Fruit fly (Drosophila melanogaster) whole organism, wandering third instar larva: ENCODE measurements around the gene HIP-R.

ENCODE experiments used
- Abd-B ChIP-seq: fragments of >200 bp; optimal IDR thresholded peaks from 2 replicates; lab custom pipeline; 2017; ENCODE audit warnings: missing biosample characterization, missing genetic modification characterization
- GATAd ChIP-seq: sonication (Bioruptor generic); optimal IDR thresholded peaks from 2 replicates; lab custom pipeline; 2016; ENCODE audit warnings: missing biosample characterization, missing genetic modification characterization
- OdsH ChIP-seq: fragments of 200-800 bp; sonication (Bioruptor generic); optimal IDR thresholded peaks from 2 replicates; lab custom pipeline; 2016; ENCODE audit warnings: missing biosample characterization, mild to moderate bottlenecking, missing genetic modification characterization
- Sp1 ChIP-seq: fragments of 200-800 bp; sonication (Bioruptor generic); optimal IDR thresholded peaks from 3 replicates; lab custom pipeline; 2019; ENCODE audit warnings: missing biosample characterization, mild to moderate bottlenecking, missing genetic modification characterization, moderate library complexity
- brk ChIP-seq: fragments of 200-800 bp; sonication (Bioruptor generic); optimal IDR thresholded peaks from 2 replicates; lab custom pipeline; 2016; ENCODE audit warnings: missing biosample characterization, mild to moderate bottlenecking, missing genetic modification characterization
- dsf ChIP-seq: sonication (Bioruptor generic); optimal IDR thresholded peaks from 2 replicates; lab custom pipeline; 2016; ENCODE audit warnings: missing biosample characterization, missing genetic modification characterization, borderline replicate concordance
- foxo ChIP-seq, 2 experiments: fragments of 200-800 bp; sonication (Bioruptor generic); optimal IDR thresholded peaks; 2 replicates in 1 of 2; 3 replicates in 1 of 2; lab custom pipeline; 2016 to 2017; ENCODE audit warnings: missing biosample characterization in 2 of 2, missing genetic modification characterization in 2 of 2
- fru ChIP-seq: fragments of 200-800 bp; sonication (Bioruptor generic); optimal IDR thresholded peaks from 3 replicates; lab custom pipeline; 2016; ENCODE audit warnings: missing biosample characterization, mild to moderate bottlenecking, missing genetic modification characterization
- psq ChIP-seq: fragments of 200-800 bp; sonication (Bioruptor generic); optimal IDR thresholded peaks from 3 replicates; lab custom pipeline; 2017; ENCODE audit warnings: missing biosample characterization, mild to moderate bottlenecking, missing genetic modification characterization, moderate library complexity
- woc ChIP-seq: sonication (Bioruptor generic); optimal IDR thresholded peaks from 2 replicates; lab custom pipeline; 2016; ENCODE audit warnings: missing biosample characterization, mild to moderate bottlenecking, missing genetic modification characterization

dm6 chrX:3748248-3748647, 41.5 kb upstream of the HIP-R start:
- TF ChIP-seq psq (peak; percentile 76), foxo (GFP tag; optimal IDR thresholded peaks at IDR 0.05; lab: Kevin White, UChicago) (peak; percentile 3 to 91), brk (peak; percentile 60), fru (peak; percentile 89), dsf (GFP tag; lab: Kevin White, UChicago) (peak; percentile 58), woc (GFP tag; lab: Kevin White, UChicago) (peak; percentile 79), GATAd (GFP tag; lab: Kevin White, UChicago) (no peak), OdsH (GFP tag; lab: Kevin White, UChicago) (peak; percentile 82), Sp1 (GFP tag; lab: Kevin White, UChicago) (peak; percentile 94), Abd-B (GFP tag; lab: Kevin White, UChicago) (no peak)
